Fruit fly (Drosophila melanogaster) whole organism, wandering third instar larva: ENCODE measurements around the gene CG18530.

ENCODE experiments used
- CG9705 ChIP-seq: fragments of 200-800 bp; sonication (Bioruptor generic); optimal IDR thresholded peaks from 2 replicates; lab custom pipeline; 2018; ENCODE audit warnings: missing biosample characterization, mild to moderate bottlenecking, missing genetic modification characterization
- HLH106 ChIP-seq: fragments of 200-800 bp; optimal IDR thresholded peaks from 3 replicates; lab custom pipeline; 2019; ENCODE audit warnings: missing biosample characterization, mild to moderate bottlenecking, missing genetic modification characterization, moderate library complexity
- Hr78 ChIP-seq: fragments of >200 bp; optimal IDR thresholded peaks from 2 replicates; lab custom pipeline; 2017; ENCODE audit warnings: missing biosample characterization, missing genetic modification characterization
- Mio ChIP-seq: sonication (Bioruptor generic); optimal IDR thresholded peaks from 2 replicates; lab custom pipeline; 2016; ENCODE audit warnings: missing biosample characterization, missing genetic modification characterization
- Myc ChIP-seq: fragments of >200 bp; optimal IDR thresholded peaks from 2 replicates; lab custom pipeline; 2017
- Rel ChIP-seq, 2 experiments: fragments of 200-800 bp; sonication (Bioruptor generic) in 1 of 2; optimal IDR thresholded peaks; 2 replicates in 1 of 2; 3 replicates in 1 of 2; lab custom pipeline; 2016 to 2019; ENCODE audit warnings: mild to moderate bottlenecking in 2 of 2, missing biosample characterization in 2 of 2, missing genetic modification characterization in 2 of 2, moderate library complexity in 1 of 2
- br ChIP-seq: fragments of 200-800 bp; sonication (Bioruptor generic); optimal IDR thresholded peaks from 2 replicates; lab custom pipeline; 2016; ENCODE audit warnings: missing biosample characterization, missing genetic modification characterization
- ey ChIP-seq: fragments of 200-800 bp; sonication (Bioruptor generic); optimal IDR thresholded peaks from 2 replicates; lab custom pipeline; 2016; ENCODE audit warnings: missing biosample characterization, missing genetic modification characterization
- jim ChIP-seq: fragments of 175-275, 200-325 bp; sonication (Bioruptor generic); optimal IDR thresholded peaks from 2 replicates; lab custom pipeline; 2016; ENCODE audit warnings: missing biosample characterization, mild to moderate bottlenecking, missing genetic modification characterization
- lola ChIP-seq: fragments of >200 bp; optimal IDR thresholded peaks from 2 replicates; lab custom pipeline; 2017; ENCODE audit warnings: missing biosample characterization, missing genetic modification characterization
- pan ChIP-seq: fragments of >200 bp; optimal IDR thresholded peaks from 2 replicates; lab custom pipeline; 2017
- usp ChIP-seq: fragments of >200 bp; optimal IDR thresholded peaks from 2 replicates; lab custom pipeline; 2017; ENCODE audit warnings: missing biosample characterization, missing genetic modification characterization

DNA sequence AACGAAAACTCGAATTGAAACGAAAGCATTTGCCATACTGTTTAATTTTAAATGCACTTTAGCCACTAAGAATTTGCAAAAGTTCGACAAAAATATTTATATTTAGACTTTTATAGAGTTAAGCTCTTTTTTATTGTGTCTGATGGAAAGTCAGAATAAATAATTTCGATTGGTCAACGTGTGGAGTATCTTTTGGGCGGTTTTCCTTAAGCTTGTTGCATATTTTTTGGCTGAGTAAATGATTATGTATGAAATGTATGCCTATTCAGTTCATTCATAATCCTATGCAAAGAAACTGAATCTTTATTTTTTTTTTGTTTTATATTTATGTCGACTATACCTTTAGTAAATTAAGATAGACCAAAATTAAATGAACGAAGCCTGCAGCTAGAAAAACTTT is 19.6 kb downstream of the CG18530 start:
- TF ChIP-seq Rel (GFP tag; optimal IDR thresholded peaks at IDR 0.05; lab: Kevin White, UChicago) (no peak), Rel (tag; optimal IDR thresholded peaks at IDR 0.05; lab: Kevin White, UChicago) (no peak), usp (GFP tag; lab: Kevin White, UChicago) (no peak), lola (GFP tag; lab: Kevin White, UChicago) (no peak), jim (GFP tag; lab: Kevin White, UChicago) (no peak), pan (no peak), br (GFP tag; lab: Kevin White, UChicago) (no peak), Hr78 (no peak), Mio (GFP tag; lab: Kevin White, UChicago) (no peak), CG9705 (GFP tag; lab: Kevin White, UChicago) (no peak), HLH106 (tag; lab: Kevin White, UChicago) (no peak), Myc (lab: Kevin White, UChicago) (peak; percentile 83), ey (GFP tag; lab: Kevin White, UChicago) (no peak)
